Worm (Caenorhabditis elegans) whole organism, L1 larva: Measurements from ENCODE around the gene Y47D3A.13.

Source experiments
- C34B4.2 ChIP-seq: sonication (generic microtip); optimal IDR thresholded peaks from 2 replicates; lab custom pipeline; 2017; ENCODE audit warnings: mild to moderate bottlenecking, missing genetic modification characterization, missing compliant biosample characterization
- blmp-1 ChIP-seq: fragments of 150-350 bp; optimal IDR thresholded peaks from 2 replicates; lab custom pipeline; 2014; ENCODE audit warnings: missing biosample characterization, missing genetic modification characterization
- ceh-82 ChIP-seq, 3 experiments: fragments of 150-350 bp in 1 of 3; sonication (generic microtip) in 2 of 3; optimal IDR thresholded peaks; 2 replicates each; lab custom pipeline; 2014 to 2017; ENCODE audit warnings: missing biosample characterization in 3 of 3, missing genetic modification characterization in 3 of 3
- efl-3 ChIP-seq: fragments of 200-800 bp; sonication (Bioruptor generic); optimal IDR thresholded peaks from 2 replicates; lab custom pipeline; 2018; ENCODE audit warnings: mild to moderate bottlenecking, missing genetic modification characterization, missing compliant biosample characterization
- elt-2 ChIP-seq: sonication (generic microtip); optimal IDR thresholded peaks from 2 replicates; lab custom pipeline; 2016; ENCODE audit warnings: missing genetic modification characterization, mild to moderate bottlenecking, inconsistent platforms, missing compliant biosample characterization, missing genetic modification reagents
- mdl-1 ChIP-seq, 2 experiments: fragments of 150-350 bp; optimal IDR thresholded peaks; 2 replicates each; lab custom pipeline; 2014 to 2017; ENCODE audit warnings: missing biosample characterization in 2 of 2, missing genetic modification characterization in 2 of 2, inconsistent platforms in 1 of 2
- nhr-76 ChIP-seq: sonication (generic microtip); optimal IDR thresholded peaks from 2 replicates; lab custom pipeline; 2017; ENCODE audit warnings: missing biosample characterization, missing genetic modification characterization
- pag-3 ChIP-seq: sonication (generic microtip); optimal IDR thresholded peaks from 2 replicates; lab custom pipeline; 2017; ENCODE audit warnings: missing genetic modification characterization, mild to moderate bottlenecking, missing compliant biosample characterization, antibody characterized with exemption, borderline replicate concordance; ENCODE audit not compliant: insufficient read depth
- snpc-4 ChIP-seq: fragments of 150-350 bp; optimal IDR thresholded peaks from 2 replicates; lab custom pipeline; 2014; ENCODE audit warnings: missing biosample characterization, missing genetic modification characterization
- sptf-1 ChIP-seq: fragments of 150-350 bp; optimal IDR thresholded peaks from 2 replicates; lab custom pipeline; 2014; ENCODE audit warnings: missing biosample characterization, missing genetic modification characterization
- unc-86 ChIP-seq: sonication (generic microtip); optimal IDR thresholded peaks from 2 replicates; lab custom pipeline; 2016; ENCODE audit warnings: missing genetic modification characterization, missing compliant biosample characterization
- ztf-4 ChIP-seq: fragments of 150-350 bp; optimal IDR thresholded peaks from 2 replicates; lab custom pipeline; 2014; ENCODE audit warnings: missing biosample characterization, missing genetic modification characterization

- TF ChIP-seq pag-3, result no peak
- no peak for TF ChIP-seq ceh-82 (tag; optimal IDR thresholded peaks at IDR 0.05; lab: Kevin White, UChicago)
- no peak for TF ChIP-seq mdl-1 (tag; optimal IDR thresholded peaks at IDR 0.05; lab: Kevin White, UChicago)
- no peak for TF ChIP-seq ztf-4 (tag; lab: Kevin White, UChicago)
- no peak for TF ChIP-seq efl-3 (GFP tag; lab: Kevin White, UChicago)
- no peak for TF ChIP-seq unc-86
- TF ChIP-seq elt-2 (tag; lab: Kevin White, UChicago), result no peak
- TF ChIP-seq blmp-1 (tag; lab: Kevin White, UChicago), result no peak
- TF ChIP-seq sptf-1 (tag; lab: Kevin White, UChicago), result no peak
- no peak for TF ChIP-seq C34B4.2 (tag; lab: Kevin White, UChicago)
- no peak for TF ChIP-seq snpc-4 (tag; lab: Kevin White, UChicago)
- TF ChIP-seq nhr-76, result no peak
Observed at ce11 chrIII:11270795-11271194, 46.9 kb upstream of the Y47D3A.13 start, which contains the start of gene obr-1.
